Worm (Caenorhabditis elegans): Measurements from ENCODE around the gene sec-5.

sec-5 gene

DNA sequence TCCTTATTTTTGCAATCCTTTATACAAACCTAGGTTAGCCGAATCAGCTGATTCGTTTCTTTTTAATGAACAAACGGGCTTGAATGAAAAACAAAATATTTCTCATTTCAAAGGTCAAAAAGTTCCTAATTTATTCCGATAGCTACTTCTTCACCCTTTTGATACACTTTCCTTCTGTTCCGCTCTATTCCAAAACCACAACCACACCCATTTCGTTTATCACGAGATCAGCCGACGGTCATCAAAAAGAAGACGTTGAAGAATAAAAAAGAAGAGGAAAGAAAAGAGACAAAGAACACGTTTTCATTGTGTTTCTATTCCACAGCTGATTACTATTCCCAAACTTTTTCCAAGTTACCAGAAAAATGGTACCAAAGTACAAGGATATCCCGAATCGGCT lies 28.9 kb downstream of the sec-5 start:
- TF ChIP-seq lim-7 (GFP tag; IDR thresholded peaks at IDR 0.05) (no peak), unc-62 (GFP tag; optimal IDR thresholded peaks at IDR 0.05 in 1 of 2) (no peak), unc-62 (tag; optimal IDR thresholded peaks at IDR 0.05) (no peak), ceh-44 (GFP tag; IDR thresholded peaks at IDR 0.05) (no peak), pqm-1 (tag; optimal IDR thresholded peaks at IDR 0.05) (no peak), attf-4 (tag; optimal IDR thresholded peaks at IDR 0.05) (no peak), skn-1 (tag; optimal IDR thresholded peaks at IDR 0.05) (no peak), dve-1 (tag; optimal IDR thresholded peaks at IDR 0.05; ENCODE audit: insufficient read depth) (no peak), unc-130 (GFP tag; optimal IDR thresholded peaks at IDR 0.05) (no peak), set-16 (GFP tag; IDR thresholded peaks at IDR 0.05) (no peak), madf-5 (GFP tag; IDR thresholded peaks at IDR 0.05) (no peak), ceh-20 (GFP tag; IDR thresholded peaks at IDR 0.05) (no peak), lir-3 (tag; optimal IDR thresholded peaks at IDR 0.05) (no peak), nhr-10 (tag; optimal IDR thresholded peaks at IDR 0.05) (no peak), tag-97 (GFP tag; IDR thresholded peaks at IDR 0.05) (no peak), lin-29 (GFP tag; IDR thresholded peaks at IDR 0.05) (no peak), Y48G9A.11 (GFP tag; IDR thresholded peaks at IDR 0.05) (no peak), F26F4.8 (GFP tag; conservative IDR thresholded peaks at IDR 0.05) (no peak), duxl-1 (tag; optimal IDR thresholded peaks at IDR 0.05; ENCODE audit: poor library complexity) (no peak)

- TF ChIP-seq aha-1 (tag) (peak; percentile 41), Y75B8A.6 (GFP tag; IDR thresholded peaks at IDR 0.05) (no peak)
Observed at ce11 chrII:9145961-9146360, 31.0 kb downstream of the sec-5 start, which contains the start of gene W07A12.4. Gene W07A12.4 (plus strand): TSS chrII:9146261.

DNA sequence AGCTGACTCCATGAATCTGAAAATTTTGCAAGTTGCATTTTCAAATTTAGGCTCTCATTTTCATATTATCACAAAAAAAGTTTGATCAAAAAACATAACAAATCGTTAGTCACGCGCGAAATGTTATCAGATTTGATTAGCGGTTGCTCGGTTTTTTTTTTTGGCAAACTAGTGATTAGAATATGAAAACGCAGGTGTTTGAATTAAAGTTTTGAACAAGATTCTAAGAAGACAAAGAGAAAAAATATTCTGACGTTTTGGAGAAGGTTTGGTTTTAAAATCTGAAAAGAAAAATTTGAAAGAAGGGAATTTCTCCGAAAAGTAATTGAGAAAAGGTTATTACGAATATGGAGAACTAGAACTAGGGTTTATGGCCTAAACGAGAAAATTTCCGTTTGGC lies 32.6 kb downstream of the sec-5 start:
- TF ChIP-seq arid-1 (GFP tag; conservative IDR thresholded peaks at IDR 0.05), result no peak
- no peak for TF ChIP-seq zip-2 (tag; optimal IDR thresholded peaks at IDR 0.05)
- TF ChIP-seq lim-7 (GFP tag; IDR thresholded peaks at IDR 0.05), result no peak
- no peak for TF ChIP-seq R02D3.7 (tag; optimal IDR thresholded peaks at IDR 0.05)
- TF ChIP-seq madf-9 (GFP tag; conservative IDR thresholded peaks at IDR 0.05), result no peak
- TF ChIP-seq F26F4.8 (GFP tag; conservative IDR thresholded peaks at IDR 0.05), result no peak
- TF ChIP-seq Y48G9A.11 (GFP tag; IDR thresholded peaks at IDR 0.05), result no peak
- TF ChIP-seq php-3 (GFP tag; IDR thresholded peaks at IDR 0.05), result no peak
- no peak for TF ChIP-seq spr-1 (tag; optimal IDR thresholded peaks at IDR 0.05)
- TF ChIP-seq spr-3 (GFP tag; optimal IDR thresholded peaks at IDR 0.05), result no peak
- TF ChIP-seq ZK337.2 (GFP tag; IDR thresholded peaks at IDR 0.05), result no peak
- TF ChIP-seq jun-1 (tag; optimal IDR thresholded peaks at IDR 0.05), result no peak
- no peak for TF ChIP-seq lin-13 (GFP tag; optimal IDR thresholded peaks at IDR 0.05)
- no peak for TF ChIP-seq aly-2 (tag; optimal IDR thresholded peaks at IDR 0.05)
- no peak for TF ChIP-seq ceh-62 (tag; optimal IDR thresholded peaks at IDR 0.05)
- TF ChIP-seq tag-97 (GFP tag; IDR thresholded peaks at IDR 0.05), result no peak
- no peak for TF ChIP-seq ztf-7 (tag; optimal IDR thresholded peaks at IDR 0.05)
- no peak for TF ChIP-seq dmd-6 (GFP tag; IDR thresholded peaks at IDR 0.05)
- TF ChIP-seq fos-1 (tag; optimal IDR thresholded peaks at IDR 0.05), result no peak
- no peak for TF ChIP-seq dmd-8 (GFP tag; IDR thresholded peaks at IDR 0.05)

DNA sequence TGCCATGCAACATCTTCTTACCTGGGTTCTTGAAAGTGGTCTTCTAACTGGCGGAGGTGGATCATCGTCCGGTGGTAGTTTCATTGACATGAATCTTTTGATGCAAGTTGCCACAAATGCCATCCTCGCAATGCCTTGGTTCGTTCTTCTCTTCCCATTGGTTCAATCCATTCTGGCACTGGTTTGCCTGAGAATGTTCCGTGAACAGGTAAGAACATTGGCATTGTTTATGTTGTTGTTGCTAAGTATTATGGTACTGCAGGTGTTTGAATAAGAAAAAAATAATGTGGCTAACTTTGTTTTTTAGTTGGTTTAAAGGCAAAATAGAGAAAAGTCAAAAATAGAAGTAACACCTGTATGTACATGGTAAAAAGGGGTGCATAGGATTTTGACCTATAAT lies 33.2 kb downstream of the sec-5 start:
- TF ChIP-seq unc-62 (GFP tag; optimal IDR thresholded peaks at IDR 0.05 in 1 of 2) (peak in 1 of 2 experiments; percentile 93), unc-62 (tag; optimal IDR thresholded peaks at IDR 0.05) (no peak), unc-130 (GFP tag; optimal IDR thresholded peaks at IDR 0.05) (no peak)

All from whole organism, L4 larva.